Fruit fly (Drosophila melanogaster) whole organism, wandering third instar larva: ENCODE data around the gene TfIIA-S.

ENCODE experiments used
- CrebA ChIP-seq: fragments of 200-800 bp; sonication (Bioruptor generic); optimal IDR thresholded peaks from 2 replicates; lab custom pipeline; 2016; ENCODE audit warnings: missing biosample characterization, mild to moderate bottlenecking, missing genetic modification characterization, borderline replicate concordance
- Dif ChIP-seq: fragments of 200-275, 200-300 bp; sonication (Bioruptor generic); optimal IDR thresholded peaks from 2 replicates; lab custom pipeline; 2018; ENCODE audit warnings: missing biosample characterization, missing genetic modification characterization; ENCODE audit not compliant: partially characterized antibody
- Mio ChIP-seq: sonication (Bioruptor generic); optimal IDR thresholded peaks from 2 replicates; lab custom pipeline; 2016; ENCODE audit warnings: missing biosample characterization, missing genetic modification characterization
- Myc ChIP-seq: fragments of >200 bp; optimal IDR thresholded peaks from 2 replicates; lab custom pipeline; 2017
- OdsH ChIP-seq: fragments of 200-800 bp; sonication (Bioruptor generic); optimal IDR thresholded peaks from 2 replicates; lab custom pipeline; 2016; ENCODE audit warnings: missing biosample characterization, mild to moderate bottlenecking, missing genetic modification characterization
- Rel ChIP-seq, 2 experiments: fragments of 200-800 bp; sonication (Bioruptor generic) in 1 of 2; optimal IDR thresholded peaks; 2 replicates in 1 of 2; 3 replicates in 1 of 2; lab custom pipeline; 2016 to 2019; ENCODE audit warnings: mild to moderate bottlenecking in 2 of 2, missing biosample characterization in 2 of 2, missing genetic modification characterization in 2 of 2, moderate library complexity in 1 of 2
- dmrt93B ChIP-seq: fragments of 200-800 bp; sonication (Bioruptor generic); optimal IDR thresholded peaks from 2 replicates; lab custom pipeline; 2018; ENCODE audit warnings: missing biosample characterization, mild to moderate bottlenecking, missing genetic modification characterization
- ey ChIP-seq: fragments of 200-800 bp; sonication (Bioruptor generic); optimal IDR thresholded peaks from 2 replicates; lab custom pipeline; 2016; ENCODE audit warnings: missing biosample characterization, missing genetic modification characterization
- h ChIP-seq: fragments of 200-800 bp; sonication (Bioruptor generic); optimal IDR thresholded peaks from 3 replicates; lab custom pipeline; 2016; ENCODE audit warnings: missing biosample characterization, mild to moderate bottlenecking, missing genetic modification characterization
- rgr ChIP-seq: fragments of 200-800 bp; sonication (Bioruptor generic); optimal IDR thresholded peaks from 3 replicates; lab custom pipeline; 2016; ENCODE audit warnings: missing biosample characterization, mild to moderate bottlenecking, missing genetic modification characterization
- sv ChIP-seq: fragments of 200-800 bp; sonication (Bioruptor generic); optimal IDR thresholded peaks from 3 replicates; lab custom pipeline; 2016; ENCODE audit warnings: missing biosample characterization, missing genetic modification characterization
- tai ChIP-seq: sonication (Bioruptor generic); optimal IDR thresholded peaks from 2 replicates; lab custom pipeline; 2016; ENCODE audit warnings: missing biosample characterization, missing genetic modification characterization
- usp ChIP-seq: fragments of >200 bp; optimal IDR thresholded peaks from 2 replicates; lab custom pipeline; 2017; ENCODE audit warnings: missing biosample characterization, missing genetic modification characterization
- woc ChIP-seq: sonication (Bioruptor generic); optimal IDR thresholded peaks from 2 replicates; lab custom pipeline; 2016; ENCODE audit warnings: missing biosample characterization, mild to moderate bottlenecking, missing genetic modification characterization

DNA sequence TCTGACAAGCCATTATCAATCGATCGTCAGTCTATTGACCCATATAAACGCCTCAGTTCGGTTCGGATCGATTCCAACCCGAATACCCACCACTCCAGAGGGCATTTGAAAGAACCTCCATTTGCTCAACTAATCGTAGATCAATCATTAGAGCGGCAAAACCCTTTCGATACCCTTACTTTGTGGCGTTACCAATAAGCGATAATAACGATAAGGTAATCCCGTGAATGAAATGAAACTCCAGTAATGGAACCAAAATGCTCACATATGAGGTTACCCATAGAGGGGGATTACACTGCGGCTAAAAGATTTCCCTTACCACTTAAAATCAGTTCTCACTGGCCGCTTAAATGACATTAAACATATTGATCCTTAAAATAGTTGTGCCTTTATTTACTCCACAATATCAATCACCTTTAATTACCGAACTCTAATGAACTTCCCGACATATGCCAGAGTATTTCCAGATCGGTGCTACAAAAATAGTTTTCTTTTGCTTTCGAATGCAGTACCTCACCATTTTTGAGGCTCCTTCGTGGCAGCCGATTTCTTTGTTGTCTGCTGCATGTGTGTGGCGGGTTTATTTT lies 18.2 kb downstream of the TfIIA-S start:
- TF ChIP-seq usp (GFP tag; lab: Kevin White, UChicago) = no peak
- TF ChIP-seq tai (GFP tag; lab: Kevin White, UChicago) = no peak
- peak; percentile 28 for TF ChIP-seq dmrt93B (GFP tag; lab: Kevin White, UChicago)
- no peak for TF ChIP-seq Dif (GFP tag; lab: Kevin White, UChicago)
- TF ChIP-seq OdsH (GFP tag; lab: Kevin White, UChicago) = peak; percentile 50
- no peak for TF ChIP-seq Myc
- no peak for TF ChIP-seq Mio (GFP tag; lab: Kevin White, UChicago)
- TF ChIP-seq Rel (GFP tag; optimal IDR thresholded peaks at IDR 0.05; lab: Kevin White, UChicago) = no peak
- TF ChIP-seq Rel (tag; optimal IDR thresholded peaks at IDR 0.05; lab: Kevin White, UChicago) = peak; percentile 22
- TF ChIP-seq h (GFP tag; lab: Kevin White, UChicago) = peak; percentile 64
- peak; percentile 61 for TF ChIP-seq rgr (GFP tag; lab: Kevin White, UChicago)
- peak; percentile 65 for TF ChIP-seq ey (GFP tag; lab: Kevin White, UChicago)
- TF ChIP-seq CrebA = no peak
- peak; percentile 64 for TF ChIP-seq woc (GFP tag; lab: Kevin White, UChicago)
- TF ChIP-seq sv = no peak
